Fruit fly (Drosophila melanogaster) whole organism, embryonic: ENCODE data around the gene ph-d.

Source experiments
- Aef1 ChIP-seq: fragments of 200-800 bp; sonication (Bioruptor generic); IDR thresholded peaks from 3 replicates; pipeline ENCODE4 v1.3.6; 2022; ENCODE audit warnings: missing biosample characterization, missing genetic modification characterization
- Awh ChIP-seq: fragments of 200-800 bp; sonication (Bioruptor generic); IDR thresholded peaks from 2 replicates; pipeline ENCODE4, ENCODE4 v1.3.6; 2022; ENCODE audit warnings: missing biosample characterization, missing genetic modification characterization
- B-H2 ChIP-seq: fragments of 200-800 bp; sonication (Bioruptor generic); optimal IDR thresholded peaks from 2 replicates; lab custom pipeline; 2018; ENCODE audit warnings: missing biosample characterization, mild to moderate bottlenecking, missing genetic modification characterization
- Bteb2 ChIP-seq: fragments of 200-800 bp; sonication (Bioruptor generic); optimal IDR thresholded peaks from 2 replicates; lab custom pipeline; 2016; ENCODE audit warnings: missing biosample characterization, missing genetic modification characterization
- CG10979 ChIP-seq: fragments of 200-800 bp; sonication (Bioruptor generic); optimal IDR thresholded peaks from 2 replicates; lab custom pipeline; 2018; ENCODE audit warnings: missing biosample characterization, mild to moderate bottlenecking, missing genetic modification characterization, moderate library complexity
- CG11456 ChIP-seq: fragments of 200-800 bp; sonication (Bioruptor generic); IDR thresholded peaks from 3 replicates; pipeline ENCODE4 v1.3.6; 2022; ENCODE audit warnings: missing biosample characterization, missing genetic modification characterization
- CG11560 ChIP-seq: fragments of 200-800 bp; sonication (Bioruptor generic); IDR thresholded peaks from 3 replicates; pipeline ENCODE4 v1.3.6; 2022; ENCODE audit warnings: missing biosample characterization, missing genetic modification characterization
- CG13287 ChIP-seq: fragments of 200-800 bp; sonication (Bioruptor generic); IDR thresholded peaks from 2 replicates; pipeline ENCODE4 v1.3.6; 2022; ENCODE audit warnings: missing biosample characterization, missing genetic modification characterization; ENCODE audit not compliant: partially characterized antibody
- CG1602 ChIP-seq: fragments of 200-800 bp; sonication (Bioruptor generic); optimal IDR thresholded peaks from 3 replicates; lab custom pipeline; 2016; ENCODE audit warnings: missing biosample characterization, missing genetic modification characterization
- CG1647 ChIP-seq: fragments of 200-800 bp; sonication (Bioruptor generic); optimal IDR thresholded peaks from 3 replicates; lab custom pipeline; 2016; ENCODE audit warnings: missing biosample characterization, missing genetic modification characterization
- CG2129 ChIP-seq: fragments of 200-800 bp; sonication (Bioruptor generic); IDR thresholded peaks from 2 replicates; pipeline ENCODE4 v1.3.6; 2022; ENCODE audit warnings: missing biosample characterization, missing genetic modification characterization; ENCODE audit not compliant: partially characterized antibody
- CG2202 ChIP-seq: fragments of 200-800 bp; sonication (Bioruptor generic); optimal IDR thresholded peaks from 2 replicates; lab custom pipeline; 2018; ENCODE audit warnings: missing biosample characterization, mild to moderate bottlenecking, missing genetic modification characterization
- CG32772 ChIP-seq: fragments of 200-800 bp; sonication (Bioruptor generic); IDR thresholded peaks from 2 replicates; pipeline ENCODE4 v1.3.6; 2022; ENCODE audit warnings: missing biosample characterization, missing genetic modification characterization
- CG33213 ChIP-seq: fragments of 200-800 bp; sonication (Bioruptor generic); optimal IDR thresholded peaks from 3 replicates; lab custom pipeline; 2016; ENCODE audit warnings: missing biosample characterization, missing genetic modification characterization
- CG34224 ChIP-seq: fragments of 200-800 bp; sonication (Bioruptor generic); IDR thresholded peaks from 3 replicates; pipeline ENCODE4 v1.3.6; 2022; ENCODE audit warnings: missing biosample characterization, missing genetic modification characterization; ENCODE audit not compliant: partially characterized antibody
- CG3726 ChIP-seq: fragments of 200-800 bp; sonication (Bioruptor generic); IDR thresholded peaks from 3 replicates; pipeline ENCODE4, ENCODE4 v1.3.6; 2022; ENCODE audit warnings: missing biosample characterization, missing genetic modification characterization
- CG4707 ChIP-seq: fragments of 200-800 bp; sonication (Bioruptor generic); optimal IDR thresholded peaks from 2 replicates; lab custom pipeline; 2018; ENCODE audit warnings: missing biosample characterization, mild to moderate bottlenecking, missing genetic modification characterization, moderate library complexity
- CG6654 ChIP-seq: fragments of 200-800 bp; sonication (Bioruptor generic); optimal IDR thresholded peaks from 2 replicates; lab custom pipeline; 2017; ENCODE audit warnings: missing biosample characterization, mild to moderate bottlenecking, missing genetic modification characterization
- CG7839 ChIP-seq: fragments of 200-800 bp; sonication (Bioruptor generic); optimal IDR thresholded peaks from 3 replicates; lab custom pipeline; 2018; ENCODE audit warnings: missing biosample characterization, mild to moderate bottlenecking, missing genetic modification characterization, moderate library complexity
- CG9727 ChIP-seq: fragments of 200-800 bp; sonication (Bioruptor generic); optimal IDR thresholded peaks from 3 replicates; lab custom pipeline; 2017; ENCODE audit warnings: missing biosample characterization, mild to moderate bottlenecking, missing genetic modification characterization
- Camta ChIP-seq: fragments of 200-800 bp; sonication (Bioruptor generic); optimal IDR thresholded peaks from 2 replicates; lab custom pipeline; 2016; ENCODE audit warnings: missing biosample characterization, missing genetic modification characterization
- D19A ChIP-seq: fragments of 200-800 bp; optimal IDR thresholded peaks from 3 replicates; lab custom pipeline; 2019; ENCODE audit warnings: missing biosample characterization, mild to moderate bottlenecking, missing genetic modification characterization, moderate library complexity
- Dbx ChIP-seq: fragments of 200-800 bp; sonication (Bioruptor generic); IDR thresholded peaks from 3 replicates; pipeline ENCODE4 v1.3.6; 2022; ENCODE audit warnings: missing biosample characterization, missing genetic modification characterization
- Doc2 ChIP-seq: fragments of 200-800 bp; sonication (Bioruptor generic); IDR thresholded peaks from 2 replicates; pipeline ENCODE4 v1.3.6; 2022; ENCODE audit warnings: missing biosample characterization, missing genetic modification characterization
- Doc3 ChIP-seq: fragments of 200-800 bp; sonication (Bioruptor generic); IDR thresholded peaks from 3 replicates; pipeline ENCODE4 v1.3.6; 2022; ENCODE audit warnings: missing biosample characterization, missing genetic modification characterization; ENCODE audit not compliant: partially characterized antibody
- H15 ChIP-seq: fragments of 200-800 bp; sonication (Bioruptor generic); IDR thresholded peaks from 3 replicates; pipeline ENCODE4 v1.3.6; 2022; ENCODE audit warnings: missing biosample characterization, missing genetic modification characterization
- Hmr ChIP-seq: fragments of 200-800 bp; sonication (Bioruptor generic); optimal IDR thresholded peaks from 3 replicates; lab custom pipeline; 2017; ENCODE audit warnings: mild to moderate bottlenecking, missing biosample characterization, missing genetic modification reagents, missing genetic modification characterization
- Hsf ChIP-seq: fragments of 200-800 bp; sonication (Bioruptor generic); optimal IDR thresholded peaks from 3 replicates; lab custom pipeline; 2016; ENCODE audit warnings: missing biosample characterization, missing genetic modification characterization
- Jarid2 ChIP-seq: fragments of 200-800 bp; sonication (Bioruptor generic); optimal IDR thresholded peaks from 3 replicates; lab custom pipeline; 2017; ENCODE audit warnings: mild to moderate bottlenecking, missing biosample characterization, missing genetic modification reagents, missing genetic modification characterization
- Mad ChIP-seq: fragments of 200-800 bp; sonication (Bioruptor generic); optimal IDR thresholded peaks from 2 replicates; lab custom pipeline; 2016; ENCODE audit warnings: missing biosample characterization, missing genetic modification characterization
- Oaz ChIP-seq: fragments of 200-800 bp; sonication (Bioruptor generic); IDR thresholded peaks from 2 replicates; pipeline ENCODE4 v1.3.6; 2022; ENCODE audit warnings: missing biosample characterization, missing genetic modification characterization
- Spps ChIP-seq: fragments of 200-800 bp; sonication (Bioruptor generic); optimal IDR thresholded peaks from 2 replicates; lab custom pipeline; 2018; ENCODE audit warnings: missing biosample characterization, mild to moderate bottlenecking, missing genetic modification characterization
- Sry-δ ChIP-seq: fragments of 200-800 bp; sonication (Bioruptor generic); optimal IDR thresholded peaks from 2 replicates; lab custom pipeline; 2016; ENCODE audit warnings: missing biosample characterization, missing genetic modification characterization
- Trl ChIP-seq, 3 experiments: fragments of >200 bp in 2 of 3; fragments of 200-800 bp in 1 of 3; sonication (Bioruptor generic) in 1 of 3; optimal IDR thresholded peaks; 2 replicates in 1 of 3; 3 replicates in 2 of 3; lab custom pipeline; 2016 to 2017; ENCODE audit warnings: missing biosample characterization in 1 of 3, missing genetic modification characterization in 1 of 3
- aop ChIP-seq: fragments of 200-800 bp; sonication (Bioruptor generic); IDR thresholded peaks from 2 replicates; pipeline ENCODE4 v1.3.6; 2022; ENCODE audit warnings: missing biosample characterization, missing genetic modification characterization
- en ChIP-seq: fragments of 200-800 bp; sonication (Bioruptor generic); optimal IDR thresholded peaks from 2 replicates; lab custom pipeline; 2016; ENCODE audit warnings: missing biosample characterization, missing genetic modification characterization
- fd102C ChIP-seq: fragments of 200-800 bp; sonication (Bioruptor generic); optimal IDR thresholded peaks from 2 replicates; lab custom pipeline; 2018; ENCODE audit warnings: missing biosample characterization, mild to moderate bottlenecking, missing genetic modification characterization, moderate library complexity
- gce ChIP-seq: fragments of 200-800 bp; sonication (Bioruptor generic); IDR thresholded peaks from 3 replicates; pipeline ENCODE4 v1.3.6; 2022; ENCODE audit warnings: missing biosample characterization, missing genetic modification characterization
- grn ChIP-seq: fragments of 200-800 bp; sonication (Bioruptor generic); optimal IDR thresholded peaks from 3 replicates; lab custom pipeline; 2017; ENCODE audit warnings: missing biosample characterization, missing genetic modification characterization
- hth ChIP-seq: fragments of >200 bp; optimal IDR thresholded peaks from 2 replicates; lab custom pipeline; 2017; ENCODE audit warnings: inconsistent platforms
- jing ChIP-seq: fragments of 200-800 bp; sonication (Bioruptor generic); optimal IDR thresholded peaks from 2 replicates; lab custom pipeline; 2018; ENCODE audit warnings: missing biosample characterization, mild to moderate bottlenecking, missing genetic modification characterization
- mam ChIP-seq: fragments of 200-800 bp; sonication (Bioruptor generic); optimal IDR thresholded peaks from 3 replicates; lab custom pipeline; 2016; ENCODE audit warnings: missing biosample characterization, missing genetic modification characterization
- nmo ChIP-seq: fragments of 200-800 bp; sonication (Bioruptor generic); optimal IDR thresholded peaks from 2 replicates; lab custom pipeline; 2018; ENCODE audit warnings: missing biosample characterization, mild to moderate bottlenecking, missing genetic modification characterization, moderate library complexity
- peb ChIP-seq: fragments of 200-800 bp; sonication (Bioruptor generic); IDR thresholded peaks from 2 replicates; pipeline ENCODE4 v1.3.6; 2022; ENCODE audit warnings: missing biosample characterization, missing genetic modification characterization
- ro ChIP-seq: fragments of 200-800 bp; sonication (Bioruptor generic); IDR thresholded peaks from 2 replicates; pipeline ENCODE4 v1.3.6; 2022; ENCODE audit warnings: missing biosample characterization, missing genetic modification characterization
- row ChIP-seq: fragments of 200-800 bp; sonication (Bioruptor generic); IDR thresholded peaks from 3 replicates; pipeline ENCODE4 v1.3.6; 2022; ENCODE audit warnings: missing biosample characterization, missing genetic modification characterization
- sr ChIP-seq: fragments of 200-800 bp; sonication (Bioruptor generic); IDR thresholded peaks from 3 replicates; pipeline ENCODE4 v1.3.6; 2022; ENCODE audit warnings: missing biosample characterization, missing genetic modification characterization
- trh ChIP-seq: fragments of 200-800 bp; sonication (Bioruptor generic); optimal IDR thresholded peaks from 2 replicates; lab custom pipeline; 2016; ENCODE audit warnings: missing biosample characterization, missing genetic modification characterization
- twi ChIP-seq: fragments of 200-800 bp; optimal IDR thresholded peaks from 2 replicates; lab custom pipeline; 2019; ENCODE audit warnings: missing biosample characterization, mild to moderate bottlenecking, missing genetic modification characterization, moderate library complexity
- wek ChIP-seq: fragments of 200-800 bp; sonication (Bioruptor generic); optimal IDR thresholded peaks from 3 replicates; lab custom pipeline; 2018; ENCODE audit warnings: missing biosample characterization, mild to moderate bottlenecking, missing genetic modification characterization, moderate library complexity
- zen ChIP-seq: fragments of 200-800 bp; sonication (Bioruptor generic); optimal IDR thresholded peaks from 3 replicates; lab custom pipeline; 2018; ENCODE audit warnings: missing biosample characterization, mild to moderate bottlenecking, missing genetic modification characterization, moderate library complexity

Gene ph-d

DNA sequence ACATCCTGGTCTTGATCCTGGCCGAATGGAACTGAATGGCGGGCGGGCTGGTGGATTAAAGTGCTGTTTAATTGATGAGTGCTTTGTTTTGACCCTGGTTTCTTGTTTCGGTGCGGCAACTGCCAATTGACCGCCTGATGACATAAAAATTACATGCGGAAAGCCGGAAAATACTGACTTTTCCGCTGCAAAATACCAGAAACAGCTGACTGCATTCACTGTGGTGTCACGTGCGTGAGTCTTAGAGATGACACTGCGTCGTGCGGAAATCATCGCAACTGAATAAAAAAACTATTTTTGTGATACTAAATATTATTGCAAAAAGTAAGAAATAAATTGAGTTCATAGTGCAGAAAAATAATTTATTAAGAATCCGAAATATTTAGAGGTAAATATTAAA, 26.4 kb upstream of the ph-d start, which contains the start of gene bcn92 (continued):
- TF ChIP-seq hth: no peak
- TF ChIP-seq ro (GFP tag; lab: Robert Waterston, UW): no peak
- peak; percentile 32 for TF ChIP-seq B-H2 (GFP tag; lab: Kevin White, UChicago)
- TF ChIP-seq D19A (tag; lab: Kevin White, UChicago): no peak
- TF ChIP-seq Spps (tag; lab: Kevin White, UChicago): no peak
- no peak for TF ChIP-seq CG4707 (GFP tag; lab: Kevin White, UChicago)
- TF ChIP-seq Trl (optimal IDR thresholded peaks at IDR 0.05; lab: Kevin White, UChicago): no peak
- TF ChIP-seq Trl (GFP tag; optimal IDR thresholded peaks at IDR 0.05; lab: Kevin White, UChicago): peak; percentile 26
- TF ChIP-seq Doc2: no peak
- peak; percentile 62 for TF ChIP-seq Hsf (GFP tag; lab: Kevin White, UChicago)
- TF ChIP-seq aop (GFP tag; lab: Robert Waterston, UW): no peak
- TF ChIP-seq twi (tag; lab: Kevin White, UChicago): no peak
- no peak for TF ChIP-seq fd102C (GFP tag; lab: Kevin White, UChicago)
- TF ChIP-seq Mad: peak; percentile 39
- TF ChIP-seq CG10979 (tag; lab: Kevin White, UChicago): peak; percentile 7
- TF ChIP-seq CG32772: 0 out of 2 replicates have a peak, but pooled peaks have one; percentile 5
- peak; percentile 27 for TF ChIP-seq CG9727 (GFP tag; lab: Kevin White, UChicago)
- TF ChIP-seq Jarid2: no peak
- TF ChIP-seq sr (GFP tag; lab: Robert Waterston, UW): no peak
- TF ChIP-seq jing: no peak
- TF ChIP-seq Sry-δ (GFP tag; lab: Kevin White, UChicago): peak; percentile 90
- TF ChIP-seq CG33213 (GFP tag; lab: Kevin White, UChicago): peak; percentile 11
- TF ChIP-seq H15: peak; percentile 42; the same call in 1 of the 3 replicates
- peak; percentile 70 for TF ChIP-seq Dbx (GFP tag; lab: Robert Waterston, UW)
- peak; percentile 54 for TF ChIP-seq nmo (GFP tag; lab: Kevin White, UChicago)
- 0 out of 3 replicates have a peak, but pooled peaks have one; percentile 46 for TF ChIP-seq CG11456 (GFP tag; lab: Robert Waterston, UW)
- TF ChIP-seq Aef1: no peak
- no peak for TF ChIP-seq en (GFP tag; lab: Kevin White, UChicago)
- no peak for TF ChIP-seq gce (GFP tag; lab: Robert Waterston, UW)
- peak; percentile 54 for TF ChIP-seq mam (GFP tag; lab: Kevin White, UChicago)
- TF ChIP-seq Oaz (GFP tag; lab: Robert Waterston, UW): no peak
- no peak for TF ChIP-seq CG3726 (GFP tag; lab: Robert Waterston, UW)
- peak; percentile 26 for TF ChIP-seq CG1647 (GFP tag; lab: Kevin White, UChicago)
- TF ChIP-seq CG7839 (tag; lab: Kevin White, UChicago): peak; percentile 30
- peak; percentile 86 for TF ChIP-seq CG2129
- peak; percentile 26 for TF ChIP-seq Bteb2
- TF ChIP-seq row (GFP tag; lab: Robert Waterston, UW): peak; percentile 93
- no peak for TF ChIP-seq trh (GFP tag; lab: Kevin White, UChicago)
- peak; percentile 25 for TF ChIP-seq CG1602 (GFP tag; lab: Kevin White, UChicago)
- TF ChIP-seq CG13287 (GFP tag; lab: Robert Waterston, UW): peak; percentile 96
- TF ChIP-seq grn (GFP tag; lab: Kevin White, UChicago): no peak
- TF ChIP-seq Camta (GFP tag; lab: Kevin White, UChicago): peak; percentile 45
- TF ChIP-seq CG11560 (tag; lab: Robert Waterston, UW): no peak
- 0 out of 2 replicates have a peak, but pooled peaks have one; percentile 24 for TF ChIP-seq peb (GFP tag; lab: Robert Waterston, UW)
- no peak for TF ChIP-seq Hmr (GFP tag; lab: Kevin White, UChicago)
- peak; percentile 93 for TF ChIP-seq CG34224 (GFP tag; lab: Robert Waterston, UW)
- TF ChIP-seq Doc3 (GFP tag; lab: Robert Waterston, UW): peak; percentile 94
- no peak for TF ChIP-seq CG2202 (tag; lab: Kevin White, UChicago)
- TF ChIP-seq wek (GFP tag; lab: Kevin White, UChicago): no peak
- peak; percentile 3 for TF ChIP-seq zen (tag; lab: Kevin White, UChicago)
- TF ChIP-seq CG6654 (GFP tag; lab: Kevin White, UChicago): no peak
- TF ChIP-seq Awh (GFP tag; lab: Robert Waterston, UW): no peak
